Worm (Caenorhabditis elegans) whole organism, L1 larva: ENCODE results near the gene ttbk-3.

ENCODE experiments used
- blmp-1 ChIP-seq: fragments of 150-350 bp; optimal IDR thresholded peaks from 2 replicates; lab custom pipeline; 2014; ENCODE audit warnings: missing biosample characterization, missing genetic modification characterization
- elt-3 ChIP-seq, 6 experiments: fragments of 150-350 bp in 1 of 6; sonication (generic microtip); optimal IDR thresholded peaks; 2 replicates each; lab custom pipeline; 2017 to 2018; ENCODE audit warnings: missing biosample characterization in 6 of 6, missing genetic modification characterization in 6 of 6, inconsistent platforms in 1 of 6

ce11 chrIV:9915128-9915527, 25.4 kb upstream of the ttbk-3 start:
- TF ChIP-seq elt-3 (tag; optimal IDR thresholded peaks at IDR 0.05; lab: Kevin White, UChicago): no peak
- TF ChIP-seq blmp-1: no peak
